Fruit fly (Drosophila melanogaster) whole organism, embryonic: ENCODE data around the gene CG7362.

Experiments used
- Blimp-1 ChIP-seq: fragments of 200-800 bp; sonication (Bioruptor generic); optimal IDR thresholded peaks from 3 replicates; lab custom pipeline; 2018; ENCODE audit warnings: missing biosample characterization, missing genetic modification characterization, mild to moderate bottlenecking, moderate library complexity, missing genetic modification reagents
- C15 ChIP-seq: fragments of 200-800 bp; sonication (Bioruptor generic); IDR thresholded peaks from 3 replicates; pipeline ENCODE4 v1.3.6; 2022; ENCODE audit warnings: missing biosample characterization, missing genetic modification characterization
- CG10979 ChIP-seq: fragments of 200-800 bp; sonication (Bioruptor generic); optimal IDR thresholded peaks from 2 replicates; lab custom pipeline; 2018; ENCODE audit warnings: missing biosample characterization, mild to moderate bottlenecking, missing genetic modification characterization, moderate library complexity
- CG11695 ChIP-seq: fragments of 200-800 bp; sonication (Bioruptor generic); IDR thresholded peaks from 3 replicates; pipeline ENCODE4 v1.3.6; 2022; ENCODE audit warnings: missing biosample characterization, missing genetic modification characterization
- CG14860 ChIP-seq: fragments of 200-800 bp; sonication (Bioruptor generic); IDR thresholded peaks from 3 replicates; pipeline ENCODE4 v1.3.6; 2022; ENCODE audit warnings: missing biosample characterization, missing genetic modification characterization; ENCODE audit not compliant: partially characterized antibody
- CG17186 ChIP-seq: fragments of 200-800 bp; sonication (Bioruptor generic); optimal IDR thresholded peaks from 3 replicates; lab custom pipeline; 2017; ENCODE audit warnings: missing biosample characterization, missing genetic modification reagents, missing genetic modification characterization
- CG17328 ChIP-seq: fragments of 200-800 bp; sonication (Bioruptor generic); IDR thresholded peaks from 2 replicates; pipeline ENCODE4 v1.3.6; 2022; ENCODE audit warnings: missing biosample characterization, missing genetic modification characterization
- CG18262 ChIP-seq: fragments of 200-800 bp; optimal IDR thresholded peaks from 3 replicates; lab custom pipeline; 2019; ENCODE audit warnings: missing biosample characterization, mild to moderate bottlenecking, missing genetic modification characterization, moderate library complexity
- CG18764 ChIP-seq: fragments of 200-800 bp; sonication (Bioruptor generic); optimal IDR thresholded peaks from 3 replicates; lab custom pipeline; 2016; ENCODE audit warnings: missing biosample characterization, missing genetic modification characterization
- CG32772 ChIP-seq: fragments of 200-800 bp; sonication (Bioruptor generic); IDR thresholded peaks from 2 replicates; pipeline ENCODE4 v1.3.6; 2022; ENCODE audit warnings: missing biosample characterization, missing genetic modification characterization
- CG3847 ChIP-seq: fragments of 200-800 bp; sonication (Bioruptor generic); IDR thresholded peaks from 2 replicates; pipeline ENCODE4 v1.3.6; 2022; ENCODE audit warnings: missing biosample characterization, missing genetic modification characterization
- CG43689 ChIP-seq: fragments of 200-800 bp; sonication (Bioruptor generic); IDR thresholded peaks from 2 replicates; pipeline ENCODE4 v1.3.6; 2022; ENCODE audit warnings: missing biosample characterization, missing genetic modification characterization
- CG4424 ChIP-seq: fragments of 200-800 bp; sonication (Bioruptor generic); optimal IDR thresholded peaks from 3 replicates; lab custom pipeline; 2016; ENCODE audit warnings: missing biosample characterization, missing genetic modification characterization
- CG8944 ChIP-seq: fragments of 200-800 bp; sonication (Bioruptor generic); optimal IDR thresholded peaks from 3 replicates; lab custom pipeline; 2016; ENCODE audit warnings: missing biosample characterization, missing genetic modification characterization
- CG9876 ChIP-seq: fragments of 200-800 bp; sonication (Bioruptor generic); optimal IDR thresholded peaks from 2 replicates; lab custom pipeline; 2016; ENCODE audit warnings: missing biosample characterization, missing genetic modification characterization
- Dad ChIP-seq: fragments of 200-800 bp; sonication (Bioruptor generic); optimal IDR thresholded peaks from 3 replicates; lab custom pipeline; 2016; ENCODE audit warnings: missing biosample characterization, missing genetic modification characterization
- Dp ChIP-seq: fragments of 200-800 bp; sonication (Bioruptor generic); optimal IDR thresholded peaks from 2 replicates; lab custom pipeline; 2018; ENCODE audit warnings: missing biosample characterization, mild to moderate bottlenecking, missing genetic modification characterization, moderate library complexity
- Elba2 ChIP-seq: fragments of 200-800 bp; sonication (Bioruptor generic); optimal IDR thresholded peaks from 3 replicates; lab custom pipeline; 2016; ENCODE audit warnings: missing biosample characterization, missing genetic modification characterization
- Gug ChIP-seq: fragments of 200-800 bp; sonication (Bioruptor generic); IDR thresholded peaks from 4 replicates; pipeline ENCODE4 v1.3.6; 2022; ENCODE audit warnings: missing biosample characterization, missing genetic modification characterization
- H15 ChIP-seq: fragments of 200-800 bp; sonication (Bioruptor generic); IDR thresholded peaks from 3 replicates; pipeline ENCODE4 v1.3.6; 2022; ENCODE audit warnings: missing biosample characterization, missing genetic modification characterization
- HLH3B ChIP-seq: fragments of 200-800 bp; sonication (Bioruptor generic); IDR thresholded peaks from 2 replicates; pipeline ENCODE4 v1.3.6; 2022; ENCODE audit warnings: missing biosample characterization, missing genetic modification characterization
- Hmr ChIP-seq: fragments of 200-800 bp; sonication (Bioruptor generic); optimal IDR thresholded peaks from 3 replicates; lab custom pipeline; 2017; ENCODE audit warnings: mild to moderate bottlenecking, missing biosample characterization, missing genetic modification reagents, missing genetic modification characterization
- Hr3 ChIP-seq: fragments of 200-800 bp; sonication (Bioruptor generic); optimal IDR thresholded peaks from 3 replicates; lab custom pipeline; 2016; ENCODE audit warnings: missing biosample characterization, missing genetic modification characterization
- Hr39 ChIP-seq: fragments of >200 bp; optimal IDR thresholded peaks from 2 replicates; lab custom pipeline; 2017
- Usf ChIP-seq: fragments of 200-800 bp; sonication (Bioruptor generic); optimal IDR thresholded peaks from 2 replicates; lab custom pipeline; 2017; ENCODE audit warnings: missing genotype, missing biosample characterization, missing genetic modification characterization
- Xbp1 ChIP-seq: fragments of 200-800 bp; sonication (Bioruptor generic); optimal IDR thresholded peaks from 3 replicates; lab custom pipeline; 2016; ENCODE audit warnings: missing biosample characterization, mild to moderate bottlenecking, missing genetic modification characterization
- ac ChIP-seq: fragments of 200-800 bp; sonication (Bioruptor generic); optimal IDR thresholded peaks from 3 replicates; lab custom pipeline; 2017; ENCODE audit warnings: missing biosample characterization, mild to moderate bottlenecking, missing genetic modification characterization
- cad ChIP-seq: fragments of >200 bp; optimal IDR thresholded peaks from 2 replicates; lab custom pipeline; 2017; ENCODE audit warnings: missing biosample characterization, missing genetic modification characterization
- cato ChIP-seq: fragments of 200-800 bp; sonication (Bioruptor generic); optimal IDR thresholded peaks from 2 replicates; lab custom pipeline; 2016; ENCODE audit warnings: missing biosample characterization, missing genetic modification characterization, borderline replicate concordance
- chinmo ChIP-seq: fragments of 200-800 bp; sonication (Bioruptor generic); IDR thresholded peaks from 4 replicates; pipeline ENCODE4 v1.3.6; 2022; ENCODE audit warnings: missing biosample characterization, missing genetic modification characterization; ENCODE audit not compliant: partially characterized antibody
- dmrt11E ChIP-seq: fragments of 200-800 bp; sonication (Bioruptor generic); optimal IDR thresholded peaks from 3 replicates; lab custom pipeline; 2018; ENCODE audit warnings: missing biosample characterization, mild to moderate bottlenecking, missing genetic modification characterization, moderate library complexity
- dysf ChIP-seq: fragments of 200-800 bp; sonication (Bioruptor generic); IDR thresholded peaks from 3 replicates; pipeline ENCODE4 v1.3.6; 2022; ENCODE audit warnings: missing biosample characterization, missing genetic modification characterization
- emc ChIP-seq: fragments of 200-800 bp; sonication (Bioruptor generic); optimal IDR thresholded peaks from 2 replicates; lab custom pipeline; 2016; ENCODE audit warnings: missing biosample characterization, missing genetic modification characterization
- gce ChIP-seq: fragments of 200-800 bp; sonication (Bioruptor generic); IDR thresholded peaks from 3 replicates; pipeline ENCODE4 v1.3.6; 2022; ENCODE audit warnings: missing biosample characterization, missing genetic modification characterization
- gem ChIP-seq: fragments of 200-800 bp; sonication (Bioruptor generic); optimal IDR thresholded peaks from 2 replicates; lab custom pipeline; 2019; ENCODE audit warnings: missing biosample characterization, mild to moderate bottlenecking, missing genetic modification characterization, moderate library complexity
- h ChIP-seq: fragments of >200 bp; optimal IDR thresholded peaks from 2 replicates; lab custom pipeline; 2017
- her ChIP-seq: fragments of 200-800 bp; sonication (Bioruptor generic); optimal IDR thresholded peaks from 2 replicates; lab custom pipeline; 2016; ENCODE audit warnings: missing biosample characterization, missing genetic modification characterization
- hth ChIP-seq: fragments of >200 bp; optimal IDR thresholded peaks from 2 replicates; lab custom pipeline; 2017; ENCODE audit warnings: inconsistent platforms
- inv ChIP-seq: fragments of 200-800 bp; sonication (Bioruptor generic); IDR thresholded peaks from 2 replicates; pipeline ENCODE4 v1.3.6; 2022; ENCODE audit warnings: missing biosample characterization, missing genetic modification characterization; ENCODE audit not compliant: partially characterized antibody
- lab ChIP-seq: fragments of 200-800 bp; sonication (Bioruptor generic); optimal IDR thresholded peaks from 3 replicates; lab custom pipeline; 2017; ENCODE audit warnings: missing biosample characterization, missing genetic modification characterization, mild to moderate bottlenecking, moderate library complexity, missing genetic modification reagents
- lmd ChIP-seq: fragments of 200-800 bp; sonication (Bioruptor generic); IDR thresholded peaks from 2 replicates; pipeline ENCODE4 v1.3.6; 2022; ENCODE audit warnings: missing biosample characterization, missing genetic modification characterization
- mld ChIP-seq: fragments of 200-800 bp; sonication (Bioruptor generic); IDR thresholded peaks from 3 replicates; pipeline ENCODE4 v1.3.6; 2022; ENCODE audit warnings: missing biosample characterization, missing genetic modification characterization; ENCODE audit not compliant: partially characterized antibody
- nmo ChIP-seq: fragments of 200-800 bp; sonication (Bioruptor generic); optimal IDR thresholded peaks from 2 replicates; lab custom pipeline; 2018; ENCODE audit warnings: missing biosample characterization, mild to moderate bottlenecking, missing genetic modification characterization, moderate library complexity
- nom ChIP-seq: fragments of 200-800 bp; sonication (Bioruptor generic); optimal IDR thresholded peaks from 2 replicates; lab custom pipeline; 2017; ENCODE audit warnings: missing biosample characterization, missing genetic modification characterization, mild to moderate bottlenecking, moderate library complexity, missing genetic modification reagents
- phol ChIP-seq: fragments of 200-800 bp; sonication (Bioruptor generic); optimal IDR thresholded peaks from 3 replicates; lab custom pipeline; 2018; ENCODE audit warnings: missing biosample characterization, mild to moderate bottlenecking, missing genetic modification characterization, moderate library complexity
- scrt ChIP-seq: fragments of 200-800 bp; sonication (Bioruptor generic); optimal IDR thresholded peaks from 2 replicates; lab custom pipeline; 2018; ENCODE audit warnings: missing biosample characterization, mild to moderate bottlenecking, missing genetic modification characterization, moderate library complexity
- sens ChIP-seq: fragments of 200-800 bp; sonication (Bioruptor generic); peaks from one replicate; lab custom pipeline; 2016; ENCODE audit warnings: missing biosample characterization, missing genetic modification characterization
- sob ChIP-seq: fragments of 200-800 bp; sonication (Bioruptor generic); IDR thresholded peaks from 2 replicates; pipeline ENCODE4 v1.3.6; 2022; ENCODE audit warnings: missing biosample characterization, missing genetic modification characterization
- ssp ChIP-seq: fragments of 200-800 bp; sonication (Bioruptor generic); IDR thresholded peaks from 2 replicates; pipeline ENCODE4 v1.3.6; 2022; ENCODE audit warnings: missing biosample characterization, missing genetic modification characterization
- ttk ChIP-seq: fragments of 200-800 bp; sonication (Bioruptor generic); IDR thresholded peaks from 2 replicates; pipeline ENCODE4 v2.1.2; 2022; ENCODE audit warnings: missing biosample characterization, missing genetic modification characterization
- vnd ChIP-seq: fragments of 200-800 bp; sonication (Bioruptor generic); IDR thresholded peaks from 3 replicates; pipeline ENCODE4 v1.3.6; 2022; ENCODE audit warnings: missing biosample characterization, missing genetic modification characterization; ENCODE audit not compliant: partially characterized antibody

Gene CG7362

dm6 chr3R:14714904-14715588, 39.2 kb downstream of the CG7362 start (continued):
- peak; percentile 34 for TF ChIP-seq nom (GFP tag; lab: Kevin White, UChicago)
- no peak for TF ChIP-seq Hr3
- 0 out of 2 replicates have a peak, but pooled peaks have one; percentile 19 for TF ChIP-seq ttk
- no peak for TF ChIP-seq lmd
- TF ChIP-seq CG17328 (GFP tag; lab: Robert Waterston, UW), result 0 out of 2 replicates have a peak, but pooled peaks have one; percentile 34
- TF ChIP-seq CG11695, result peak; percentile 8; the same call in 1 of the 3 replicates
- TF ChIP-seq hth (lab: Kevin White, UChicago), result no peak
- TF ChIP-seq CG3847 (GFP tag; lab: Robert Waterston, UW), result no peak
- no peak for TF ChIP-seq mld (GFP tag; lab: Robert Waterston, UW)
- no peak for TF ChIP-seq Dp
- peak; percentile 51 for TF ChIP-seq CG18262 (tag; lab: Kevin White, UChicago)
- TF ChIP-seq CG4424 (GFP tag; lab: Kevin White, UChicago), result peak; percentile 30
- TF ChIP-seq gce (GFP tag; lab: Robert Waterston, UW), result peak; percentile 35; the same call in 1 of the 3 replicates
- TF ChIP-seq CG18764, result no peak
- TF ChIP-seq scrt (GFP tag; lab: Kevin White, UChicago), result no peak
- TF ChIP-seq CG8944, result no peak
- no peak for TF ChIP-seq inv (GFP tag; lab: Robert Waterston, UW)
- TF ChIP-seq nmo, result peak; percentile 55
- TF ChIP-seq Dad (GFP tag; lab: Kevin White, UChicago), result no peak
- 0 out of 4 replicates have a peak, but pooled peaks have one; percentile 13 for TF ChIP-seq Gug (GFP tag; lab: Robert Waterston, UW)
- no peak for TF ChIP-seq emc
- peak; percentile 78 for TF ChIP-seq gem (tag; lab: Kevin White, UChicago)
- TF ChIP-seq phol (tag; lab: Kevin White, UChicago), result peak; percentile 74
- peak; percentile 54; the same call in 2 of the 3 replicates for TF ChIP-seq dysf (GFP tag; lab: Robert Waterston, UW)
- no peak for TF ChIP-seq cad
- TF ChIP-seq ac (GFP tag; lab: Kevin White, UChicago), result peak; percentile 6
- TF ChIP-seq h (lab: Kevin White, UChicago), result no peak
- TF ChIP-seq dmrt11E (tag; lab: Kevin White, UChicago), result peak; percentile 72
- TF ChIP-seq Elba2 (GFP tag; lab: Kevin White, UChicago), result no peak
- peak; percentile 34 for TF ChIP-seq Xbp1
- TF ChIP-seq Hmr (GFP tag; lab: Kevin White, UChicago), result no peak
- no peak for TF ChIP-seq C15 (GFP tag; lab: Robert Waterston, UW)
- no peak; the same call in 2 of the 3 replicates for TF ChIP-seq H15 (GFP tag; lab: Robert Waterston, UW)
- no peak; the same call in 3 of the 4 replicates for TF ChIP-seq chinmo (GFP tag; lab: Robert Waterston, UW)
- no peak for TF ChIP-seq sob (GFP tag; lab: Robert Waterston, UW)
- peak; percentile 75 for TF ChIP-seq CG10979 (tag; lab: Kevin White, UChicago)
- no peak for TF ChIP-seq CG32772
- TF ChIP-seq ssp (GFP tag; lab: Robert Waterston, UW), result no peak
- no peak for TF ChIP-seq CG43689 (GFP tag; lab: Robert Waterston, UW)
- no peak for TF ChIP-seq HLH3B (GFP tag; lab: Robert Waterston, UW)
- TF ChIP-seq lab (GFP tag; lab: Kevin White, UChicago), result peak; percentile 5
- TF ChIP-seq Hr39, result no peak
- TF ChIP-seq cato (GFP tag; lab: Kevin White, UChicago), result no peak
- TF ChIP-seq Usf (GFP tag; lab: Kevin White, UChicago), result no peak
- no peak for TF ChIP-seq CG9876 (GFP tag; lab: Kevin White, UChicago)
- no peak for TF ChIP-seq CG14860 (GFP tag; lab: Robert Waterston, UW)
- no peak for TF ChIP-seq vnd (GFP tag; lab: Robert Waterston, UW)
- TF ChIP-seq her, result no peak
- TF ChIP-seq sens (GFP tag; lab: Kevin White, UChicago), result peak; percentile 90
- TF ChIP-seq Blimp-1 (GFP tag; lab: Kevin White, UChicago), result peak; percentile 62
- TF ChIP-seq CG17186 (GFP tag; lab: Kevin White, UChicago), result no peak
